Worm (Caenorhabditis elegans): ENCODE measurements around the gene wdfy-3.

DNA sequence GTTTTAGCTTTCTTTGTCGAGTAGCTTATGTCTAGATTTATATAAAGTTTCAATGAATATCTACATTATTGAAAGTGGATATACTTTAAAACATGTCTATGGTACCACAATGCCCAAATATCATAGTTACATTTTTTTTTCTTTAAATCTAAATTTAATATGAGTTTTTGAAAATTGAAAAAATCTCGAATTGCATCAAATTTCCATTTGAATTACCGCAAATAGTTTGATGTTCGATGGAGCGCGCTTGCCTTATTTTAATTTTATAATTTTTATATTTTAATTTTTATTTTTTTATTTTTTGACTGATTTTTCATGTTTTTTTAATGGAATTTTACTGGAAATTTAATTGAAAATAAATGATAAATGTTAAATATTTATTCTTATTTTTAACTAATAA lies 21.5 kb downstream of the wdfy-3 start, which contains the start of gene T23B5.4:
- TF ChIP-seq nhr-11 (tag; optimal IDR thresholded peaks at IDR 0.05): no peak
- TF ChIP-seq aly-2 (tag; optimal IDR thresholded peaks at IDR 0.05): no peak
- TF ChIP-seq gmeb-1 (tag; optimal IDR thresholded peaks at IDR 0.05): no peak
- no peak for TF ChIP-seq ceh-16 (tag; optimal IDR thresholded peaks at IDR 0.05)
- no peak for TF ChIP-seq R02D3.7 (tag; optimal IDR thresholded peaks at IDR 0.05)
- TF ChIP-seq ztf-4 (tag; optimal IDR thresholded peaks at IDR 0.05): no peak
- no peak for TF ChIP-seq unc-62 (GFP tag; optimal IDR thresholded peaks at IDR 0.05)
- TF ChIP-seq ceh-82 (tag; optimal IDR thresholded peaks at IDR 0.05): no peak
- no peak for TF ChIP-seq ZK546.5 (tag; optimal IDR thresholded peaks at IDR 0.05)
- no peak for TF ChIP-seq ztf-11 (tag; optimal IDR thresholded peaks at IDR 0.05)
- no peak for TF ChIP-seq lsy-2 (tag; optimal IDR thresholded peaks at IDR 0.05)
- TF ChIP-seq zag-1 (tag; optimal IDR thresholded peaks at IDR 0.05): no peak
- TF ChIP-seq nhr-25 (tag; optimal IDR thresholded peaks at IDR 0.05): no peak
